Worm (Caenorhabditis elegans): ENCODE measurements around the gene nlp-5.

DNA sequence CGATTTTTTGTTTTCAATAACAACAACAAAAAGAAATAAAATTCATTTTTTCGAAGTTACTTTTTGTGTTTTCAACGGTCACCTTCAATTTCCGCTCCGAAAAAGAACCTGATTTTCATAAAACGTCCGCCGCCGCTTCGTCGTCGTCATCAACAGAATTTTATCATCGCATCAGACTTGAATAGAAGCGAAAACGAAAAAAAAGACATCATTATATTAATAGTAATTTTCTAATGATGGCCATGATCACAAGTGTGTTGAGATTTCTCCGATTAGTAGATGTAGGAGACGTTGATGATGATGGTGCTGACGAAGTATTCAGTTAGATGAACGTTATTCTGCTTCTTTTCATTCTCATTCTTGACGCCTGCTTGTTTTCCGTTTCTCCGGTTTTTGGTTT, 14.3 kb upstream of the nlp-5 start:
- TF ChIP-seq cog-1 (tag; optimal IDR thresholded peaks at IDR 0.05) (no peak), ztf-23 (GFP tag; IDR thresholded peaks at IDR 0.05) (no peak), T22C8.4 (GFP tag; IDR thresholded peaks at IDR 0.05) (no peak), tab-1 (GFP tag; IDR thresholded peaks at IDR 0.05) (no peak), flt-1 (GFP tag; IDR thresholded peaks at IDR 0.05) (no peak), med-1 (GFP tag; optimal IDR thresholded peaks at IDR 0.05; ENCODE audit: insufficient read depth) (no peak), klf-2 (GFP tag; conservative IDR thresholded peaks at IDR 0.05) (no peak), ztf-29 (GFP tag; IDR thresholded peaks at IDR 0.05) (no peak), ref-1 (GFP tag; conservative IDR thresholded peaks at IDR 0.05) (no peak)
